Fruit fly (Drosophila melanogaster) whole organism, pupa: ENCODE data around the gene CG6333.
A peak's percentile ranks its signal among the peaks of the same experiment; 100 is the strongest.

Experiments
- CG12605 ChIP-seq: fragments of 200-800 bp; sonication (Bioruptor generic); IDR thresholded peaks from 2 replicates; pipeline ENCODE4 v1.3.6; 2022; ENCODE audit warnings: missing biosample characterization, missing genetic modification characterization
- CG13204 ChIP-seq: fragments of 200-800 bp; sonication (Bioruptor generic); optimal IDR thresholded peaks from 2 replicates; lab custom pipeline; 2018; ENCODE audit warnings: missing biosample characterization, mild to moderate bottlenecking, missing genetic modification characterization, moderate library complexity
- CG14655 ChIP-seq: fragments of 200-800 bp; sonication (Bioruptor generic); optimal IDR thresholded peaks from 3 replicates; lab custom pipeline; 2017; ENCODE audit warnings: mild to moderate bottlenecking, missing biosample characterization, missing genetic modification reagents, missing genetic modification characterization
- CG17806 ChIP-seq: fragments of 200-800 bp; sonication (Bioruptor generic); optimal IDR thresholded peaks from 2 replicates; lab custom pipeline; 2018; ENCODE audit warnings: missing biosample characterization, mild to moderate bottlenecking, missing genetic modification characterization, moderate library complexity
- CG32121 ChIP-seq: fragments of 200-800 bp; sonication (Bioruptor generic); IDR thresholded peaks from 2 replicates; pipeline ENCODE4 v1.3.6; 2022; ENCODE audit warnings: missing biosample characterization, missing genetic modification characterization
- CG34367 ChIP-seq: fragments of 200-800 bp; sonication (Bioruptor generic); optimal IDR thresholded peaks from 2 replicates; lab custom pipeline; 2018; ENCODE audit warnings: missing biosample characterization, mild to moderate bottlenecking, missing genetic modification characterization
- CG4496 ChIP-seq: fragments of 200-800 bp; sonication (Bioruptor generic); IDR thresholded peaks from 3 replicates; pipeline ENCODE4 v1.3.6; 2022; ENCODE audit warnings: missing biosample characterization, missing genetic modification characterization
- CG8301 ChIP-seq: fragments of 200-800 bp; sonication (Bioruptor generic); optimal IDR thresholded peaks from 2 replicates; lab custom pipeline; 2018; ENCODE audit warnings: missing biosample characterization, mild to moderate bottlenecking, missing genetic modification characterization
- CG9948 ChIP-seq: fragments of 200-800 bp; sonication (Bioruptor generic); optimal IDR thresholded peaks from 2 replicates; lab custom pipeline; 2018; ENCODE audit warnings: missing biosample characterization, mild to moderate bottlenecking, missing genetic modification characterization, moderate library complexity
- Ets98B ChIP-seq: fragments of 200-800 bp; sonication (Bioruptor generic); IDR thresholded peaks from 2 replicates; pipeline ENCODE4 v1.3.6; 2022; ENCODE audit warnings: missing biosample characterization, missing genetic modification characterization
- Pif1A ChIP-seq: fragments of 200-800 bp; sonication (Bioruptor generic); optimal IDR thresholded peaks from 3 replicates; lab custom pipeline; 2016; ENCODE audit warnings: missing biosample characterization, missing genetic modification characterization
- Pif1B ChIP-seq: fragments of 200-800 bp; sonication (Bioruptor generic); optimal IDR thresholded peaks from 3 replicates; lab custom pipeline; 2016; ENCODE audit warnings: missing biosample characterization, missing genetic modification characterization
- fd96Ca ChIP-seq: fragments of 200-800 bp; sonication (Bioruptor generic); IDR thresholded peaks from 3 replicates; pipeline ENCODE4 v1.3.6; 2022; ENCODE audit warnings: missing biosample characterization, missing genetic modification characterization
- gl ChIP-seq: fragments of 200-800 bp; sonication (Bioruptor generic); optimal IDR thresholded peaks from 2 replicates; lab custom pipeline; 2018; ENCODE audit warnings: missing biosample characterization, mild to moderate bottlenecking, missing genetic modification characterization

DNA sequence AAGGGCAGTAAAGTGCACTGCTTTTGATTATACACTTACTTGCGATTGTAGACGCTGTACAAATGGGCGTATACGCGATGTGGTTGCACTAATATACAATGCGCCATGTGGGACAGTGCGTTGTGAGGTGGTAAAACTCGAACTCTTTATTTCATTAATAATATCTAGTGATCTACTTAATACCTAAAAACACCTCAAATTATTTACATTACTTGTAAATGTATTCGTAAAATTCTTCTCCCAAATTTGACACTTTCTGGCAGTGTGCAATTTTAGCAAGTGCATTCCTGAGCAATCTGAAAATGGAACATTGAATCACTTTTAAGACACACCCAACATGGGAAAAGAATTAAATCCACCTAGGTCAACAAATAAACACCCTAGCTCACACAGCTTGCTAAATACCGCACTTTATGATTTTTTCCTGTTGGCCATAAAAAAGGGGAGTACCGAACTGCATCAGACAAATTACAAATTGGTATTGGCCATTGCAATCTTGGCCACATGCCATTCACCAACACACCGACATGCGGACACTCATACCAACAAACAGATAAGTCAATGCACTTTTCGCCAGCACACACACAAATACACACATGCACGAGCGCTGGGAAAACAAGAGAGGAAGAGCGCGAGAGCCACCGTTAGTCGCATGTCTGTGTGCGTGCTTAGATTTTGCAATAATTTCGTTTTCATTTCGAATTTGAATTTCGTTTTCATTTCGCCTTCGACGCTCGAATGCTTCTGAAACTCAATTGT is 13.1 kb upstream of the CG6333 start:
- TF ChIP-seq CG4496 (GFP tag; lab: Robert Waterston, UW) (no peak; the same call in 2 of the 3 replicates), CG34367 (no peak), Ets98B (GFP tag; lab: Robert Waterston, UW) (peak; percentile 49; the same call in 1 of the 2 replicates), CG32121 (GFP tag; lab: Robert Waterston, UW) (peak; percentile 47; the same call in 1 of the 2 replicates), CG8301 (tag; lab: Kevin White, UChicago) (no peak), Pif1B (no peak), CG14655 (GFP tag; lab: Kevin White, UChicago) (peak; percentile 40), CG17806 (no peak), Pif1A (GFP tag; lab: Kevin White, UChicago) (no peak), CG9948 (tag; lab: Kevin White, UChicago) (no peak), fd96Ca (GFP tag; lab: Robert Waterston, UW) (no peak), CG12605 (GFP tag; lab: Robert Waterston, UW) (peak; percentile 23; the same call in 1 of the 2 replicates), gl (tag; lab: Kevin White, UChicago) (no peak), CG13204 (GFP tag; lab: Kevin White, UChicago) (no peak)
